Fruit fly (Drosophila melanogaster) whole organism, embryonic: ENCODE results near the gene wrd.

Source experiments
- B-H1 ChIP-seq: fragments of 200-800 bp; sonication (Bioruptor generic); IDR thresholded peaks from 3 replicates; pipeline ENCODE4 v1.3.6; 2022; ENCODE audit warnings: missing biosample characterization, missing genetic modification characterization
- B-H2 ChIP-seq: fragments of 200-800 bp; sonication (Bioruptor generic); optimal IDR thresholded peaks from 2 replicates; lab custom pipeline; 2018; ENCODE audit warnings: missing biosample characterization, mild to moderate bottlenecking, missing genetic modification characterization
- Blimp-1 ChIP-seq: fragments of 200-800 bp; sonication (Bioruptor generic); optimal IDR thresholded peaks from 3 replicates; lab custom pipeline; 2018; ENCODE audit warnings: missing biosample characterization, missing genetic modification characterization, mild to moderate bottlenecking, moderate library complexity, missing genetic modification reagents
- CG10979 ChIP-seq: fragments of 200-800 bp; sonication (Bioruptor generic); optimal IDR thresholded peaks from 2 replicates; lab custom pipeline; 2018; ENCODE audit warnings: missing biosample characterization, mild to moderate bottlenecking, missing genetic modification characterization, moderate library complexity
- CG11504 ChIP-seq: fragments of 200-800 bp; sonication (Bioruptor generic); optimal IDR thresholded peaks from 3 replicates; lab custom pipeline; 2019; ENCODE audit warnings: missing biosample characterization, mild to moderate bottlenecking, missing genetic modification characterization, moderate library complexity
- CG15696 ChIP-seq: fragments of 200-800 bp; sonication (Bioruptor generic); optimal IDR thresholded peaks from 2 replicates; lab custom pipeline; 2019; ENCODE audit warnings: missing biosample characterization, mild to moderate bottlenecking, missing genetic modification characterization, moderate library complexity
- CG16813 ChIP-seq: fragments of 200-800 bp; sonication (Bioruptor generic); IDR thresholded peaks from 3 replicates; pipeline ENCODE4 v1.3.6; 2022; ENCODE audit warnings: missing biosample characterization, missing genetic modification characterization; ENCODE audit not compliant: partially characterized antibody
- CG18262 ChIP-seq: fragments of 200-800 bp; optimal IDR thresholded peaks from 3 replicates; lab custom pipeline; 2019; ENCODE audit warnings: missing biosample characterization, mild to moderate bottlenecking, missing genetic modification characterization, moderate library complexity
- CG1832 ChIP-seq: fragments of 200-800 bp; sonication (Bioruptor generic); optimal IDR thresholded peaks from 2 replicates; lab custom pipeline; 2017; ENCODE audit warnings: missing biosample characterization, mild to moderate bottlenecking, missing genetic modification characterization, inconsistent platforms
- CG30403 ChIP-seq: fragments of 200-800 bp; sonication (Bioruptor generic); optimal IDR thresholded peaks from 3 replicates; lab custom pipeline; 2016; ENCODE audit warnings: missing biosample characterization, missing genetic modification characterization
- CG32532 ChIP-seq: fragments of 200-800 bp; sonication (Bioruptor generic); IDR thresholded peaks from 2 replicates; pipeline ENCODE4 v1.3.6; 2022; ENCODE audit warnings: missing biosample characterization, missing genetic modification characterization
- CG32772 ChIP-seq: fragments of 200-800 bp; sonication (Bioruptor generic); IDR thresholded peaks from 2 replicates; pipeline ENCODE4 v1.3.6; 2022; ENCODE audit warnings: missing biosample characterization, missing genetic modification characterization
- CG34422 ChIP-seq: fragments of 200-800 bp; sonication (Bioruptor generic); IDR thresholded peaks from 3 replicates; pipeline ENCODE4 v1.3.6; 2022; ENCODE audit warnings: missing biosample characterization, missing genetic modification characterization
- CG4360 ChIP-seq: fragments of 200-800 bp; sonication (Bioruptor generic); IDR thresholded peaks from 2 replicates; pipeline ENCODE4 v1.3.6; 2022; ENCODE audit warnings: missing biosample characterization, missing genetic modification characterization
- CG4617 ChIP-seq: fragments of 200-800 bp; sonication (Bioruptor generic); optimal IDR thresholded peaks from 3 replicates; lab custom pipeline; 2016; ENCODE audit warnings: missing biosample characterization, missing genetic modification characterization, borderline replicate concordance
- CG6765 ChIP-seq: fragments of 200-800 bp; sonication (Bioruptor generic); optimal IDR thresholded peaks from 3 replicates; lab custom pipeline; 2017; ENCODE audit warnings: missing biosample characterization, mild to moderate bottlenecking, missing genetic modification characterization
- CG7839 ChIP-seq: fragments of 200-800 bp; sonication (Bioruptor generic); optimal IDR thresholded peaks from 3 replicates; lab custom pipeline; 2018; ENCODE audit warnings: missing biosample characterization, mild to moderate bottlenecking, missing genetic modification characterization, moderate library complexity
- CG8359 ChIP-seq: fragments of 200-800 bp; sonication (Bioruptor generic); optimal IDR thresholded peaks from 2 replicates; lab custom pipeline; 2017; ENCODE audit warnings: missing biosample characterization, mild to moderate bottlenecking, missing genetic modification characterization, borderline replicate concordance
- CG8765 ChIP-seq: fragments of 200-800 bp; sonication (Bioruptor generic); IDR thresholded peaks from 2 replicates; pipeline ENCODE4 v1.3.6; 2022; ENCODE audit warnings: missing biosample characterization, missing genetic modification characterization
- Hmr ChIP-seq: fragments of 200-800 bp; sonication (Bioruptor generic); optimal IDR thresholded peaks from 3 replicates; lab custom pipeline; 2017; ENCODE audit warnings: mild to moderate bottlenecking, missing biosample characterization, missing genetic modification reagents, missing genetic modification characterization
- MTF-1 ChIP-seq: fragments of 200-800 bp; sonication (Bioruptor generic); optimal IDR thresholded peaks from 2 replicates; lab custom pipeline; 2018; ENCODE audit warnings: missing biosample characterization, mild to moderate bottlenecking, missing genetic modification characterization, borderline replicate concordance
- Meics ChIP-seq: fragments of 200-800 bp; sonication (Bioruptor generic); optimal IDR thresholded peaks from 2 replicates; lab custom pipeline; 2017; ENCODE audit warnings: missing biosample characterization, mild to moderate bottlenecking, missing genetic modification characterization
- Ptx1 ChIP-seq: fragments of 200-800 bp; sonication (Bioruptor generic); IDR thresholded peaks from 2 replicates; pipeline ENCODE4 v1.3.6; 2022; ENCODE audit warnings: missing biosample characterization, missing genetic modification characterization
- Sin3A ChIP-seq: fragments of >200 bp; optimal IDR thresholded peaks from 2 replicates; lab custom pipeline; 2018
- Sox100B ChIP-seq: fragments of 200-800 bp; sonication (Bioruptor generic); optimal IDR thresholded peaks from 3 replicates; lab custom pipeline; 2018; ENCODE audit warnings: missing biosample characterization, mild to moderate bottlenecking, missing genetic modification characterization
- Sry-β ChIP-seq: fragments of 200-800 bp; sonication (Bioruptor generic); optimal IDR thresholded peaks from 2 replicates; lab custom pipeline; 2018; ENCODE audit warnings: missing biosample characterization, mild to moderate bottlenecking, missing genetic modification characterization, moderate library complexity
- Usf ChIP-seq: fragments of 200-800 bp; sonication (Bioruptor generic); optimal IDR thresholded peaks from 2 replicates; lab custom pipeline; 2017; ENCODE audit warnings: missing genotype, missing biosample characterization, missing genetic modification characterization
- Vsx1 ChIP-seq: fragments of 200-800 bp; sonication (Bioruptor generic); optimal IDR thresholded peaks from 2 replicates; lab custom pipeline; 2017; ENCODE audit warnings: missing biosample characterization, mild to moderate bottlenecking, missing genetic modification characterization, missing genetic modification reagents
- ab ChIP-seq: fragments of 200-800 bp; sonication (Bioruptor generic); optimal IDR thresholded peaks from 2 replicates; lab custom pipeline; 2016; ENCODE audit warnings: missing biosample characterization, missing genetic modification characterization
- al ChIP-seq: fragments of 200-800 bp; sonication (Bioruptor generic); IDR thresholded peaks from 2 replicates; pipeline ENCODE4 v1.3.6; 2022; ENCODE audit warnings: missing biosample characterization, missing genetic modification characterization
- chm ChIP-seq: fragments of 200-800 bp; sonication (Bioruptor generic); IDR thresholded peaks from 2 replicates; pipeline ENCODE4 v1.3.6; 2022; ENCODE audit warnings: missing biosample characterization, missing genetic modification characterization
- crc ChIP-seq: fragments of 200-800 bp; sonication (Bioruptor generic); optimal IDR thresholded peaks from 2 replicates; lab custom pipeline; 2016; ENCODE audit warnings: missing biosample characterization, missing genetic modification characterization
- cwo ChIP-seq: fragments of 200-800 bp; sonication (Bioruptor generic); optimal IDR thresholded peaks from 3 replicates; lab custom pipeline; 2017; ENCODE audit warnings: missing biosample characterization, missing genetic modification characterization, mild to moderate bottlenecking, moderate library complexity, missing genetic modification reagents
- disco-r ChIP-seq: fragments of 200-800 bp; sonication (Bioruptor generic); optimal IDR thresholded peaks from 2 replicates; lab custom pipeline; 2016; ENCODE audit warnings: missing biosample characterization, missing genetic modification characterization
- fd64A ChIP-seq: fragments of 200-800 bp; sonication (Bioruptor generic); optimal IDR thresholded peaks from 3 replicates; lab custom pipeline; 2018; ENCODE audit warnings: missing biosample characterization, mild to moderate bottlenecking, missing genetic modification characterization
- grau ChIP-seq: fragments of 200-800 bp; optimal IDR thresholded peaks from 3 replicates; lab custom pipeline; 2019; ENCODE audit warnings: missing biosample characterization, mild to moderate bottlenecking, missing genetic modification characterization, moderate library complexity
- gro ChIP-seq: fragments of 200-800 bp; sonication (Bioruptor generic); optimal IDR thresholded peaks from 2 replicates; lab custom pipeline; 2016; ENCODE audit warnings: missing biosample characterization, missing genetic modification characterization
- kay ChIP-seq: fragments of 200-800 bp; sonication (Bioruptor generic); optimal IDR thresholded peaks from 2 replicates; lab custom pipeline; 2016; ENCODE audit warnings: missing biosample characterization, missing genetic modification characterization
- lola ChIP-seq, 3 experiments: fragments of >200 bp in 2 of 3; fragments of 200-800 bp in 1 of 3; sonication (Bioruptor generic) in 1 of 3; optimal IDR thresholded peaks; 2 replicates each; lab custom pipeline; 2017 to 2019; ENCODE audit warnings: missing biosample characterization in 3 of 3, missing genetic modification characterization in 3 of 3, mild to moderate bottlenecking in 1 of 3, moderate library complexity in 1 of 3
- lov ChIP-seq, 2 experiments: fragments of 200-800 bp in 1 of 2; fragments of >200 bp in 1 of 2; sonication (Bioruptor generic) in 1 of 2; IDR thresholded peaks in 1 of 2; optimal IDR thresholded peaks in 1 of 2; 2 replicates in 1 of 2; 3 replicates in 1 of 2; pipeline versions ENCODE4 v1.3.6 to Lab custom; 2017 to 2022; ENCODE audit warnings: missing biosample characterization in 1 of 2, missing genetic modification characterization in 1 of 2
- nmo ChIP-seq: fragments of 200-800 bp; sonication (Bioruptor generic); optimal IDR thresholded peaks from 2 replicates; lab custom pipeline; 2018; ENCODE audit warnings: missing biosample characterization, mild to moderate bottlenecking, missing genetic modification characterization, moderate library complexity
- nom ChIP-seq: fragments of 200-800 bp; sonication (Bioruptor generic); optimal IDR thresholded peaks from 2 replicates; lab custom pipeline; 2017; ENCODE audit warnings: missing biosample characterization, missing genetic modification characterization, mild to moderate bottlenecking, moderate library complexity, missing genetic modification reagents
- oc ChIP-seq: fragments of 200-800 bp; sonication (Bioruptor generic); optimal IDR thresholded peaks from 2 replicates; lab custom pipeline; 2018; ENCODE audit warnings: missing biosample characterization, mild to moderate bottlenecking, missing genetic modification characterization, moderate library complexity
- odd ChIP-seq: fragments of 200-800 bp; sonication (Bioruptor generic); optimal IDR thresholded peaks from 2 replicates; lab custom pipeline; 2017; ENCODE audit warnings: missing biosample characterization, mild to moderate bottlenecking, missing genetic modification characterization
- onecut ChIP-seq: fragments of 200-800 bp; sonication (Bioruptor generic); IDR thresholded peaks from 2 replicates; pipeline ENCODE4 v1.3.6; 2022; ENCODE audit warnings: missing biosample characterization, missing genetic modification characterization
- pfk ChIP-seq: fragments of 200-800 bp; sonication (Bioruptor generic); optimal IDR thresholded peaks from 2 replicates; lab custom pipeline; 2018; ENCODE audit warnings: missing biosample characterization, mild to moderate bottlenecking, missing genetic modification characterization, moderate library complexity
- repo ChIP-seq: fragments of 200-800 bp; sonication (Bioruptor generic); optimal IDR thresholded peaks from 2 replicates; lab custom pipeline; 2016; ENCODE audit warnings: missing biosample characterization, missing genetic modification characterization
- tx ChIP-seq: fragments of 200-800 bp; sonication (Bioruptor generic); optimal IDR thresholded peaks from 2 replicates; lab custom pipeline; 2016; ENCODE audit warnings: missing biosample characterization, missing genetic modification characterization
- zfh1 ChIP-seq: fragments of 200-800 bp; sonication (Bioruptor generic); IDR thresholded peaks from 3 replicates; pipeline ENCODE4 v1.3.6; 2022; ENCODE audit warnings: missing biosample characterization, missing genetic modification characterization

wrd gene

DNA sequence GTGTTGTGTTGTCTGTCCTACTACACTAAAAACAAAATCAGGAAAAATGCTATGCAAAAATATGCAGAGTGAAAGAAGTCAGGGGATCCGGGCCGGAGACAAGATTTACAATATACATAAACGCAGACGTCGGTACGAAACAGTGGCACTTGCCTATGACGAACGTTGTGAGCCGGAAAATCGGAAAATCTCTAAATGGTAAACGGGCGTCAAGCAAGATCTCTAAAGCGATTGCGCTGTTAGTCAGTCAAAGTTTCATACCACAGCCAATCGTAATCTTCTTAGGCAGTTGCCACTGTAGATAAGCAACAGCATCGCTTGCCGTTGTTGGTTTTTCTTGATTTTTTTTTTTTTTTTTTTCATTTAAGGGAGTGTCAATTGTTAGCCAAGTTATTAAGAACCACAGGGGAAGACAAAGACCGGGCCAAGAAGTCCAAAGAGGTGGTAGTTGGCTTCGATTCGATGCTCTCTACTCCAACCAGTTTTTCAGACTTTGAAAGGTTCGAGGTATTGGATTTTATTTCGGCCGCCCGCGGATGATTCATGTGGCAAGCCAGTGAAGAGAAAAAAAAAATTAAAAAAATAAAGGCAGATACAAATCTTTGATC lies 42.4 kb upstream of the wrd start (continued):
- TF ChIP-seq CG32532, result peak; percentile 95
- peak; percentile 93 for TF ChIP-seq CG34422 (GFP tag; lab: Robert Waterston, UW)
- TF ChIP-seq oc (tag; lab: Kevin White, UChicago), result peak; percentile 71
- peak; percentile 94 for TF ChIP-seq grau (tag; lab: Kevin White, UChicago)
- TF ChIP-seq pfk (GFP tag; lab: Kevin White, UChicago), result no peak
- TF ChIP-seq B-H2, result no peak
- peak; percentile 81 for TF ChIP-seq onecut
- peak; percentile 53 for TF ChIP-seq tx (GFP tag; lab: Kevin White, UChicago)
- TF ChIP-seq Vsx1 (GFP tag; lab: Kevin White, UChicago), result no peak
- TF ChIP-seq Blimp-1 (GFP tag; lab: Kevin White, UChicago), result peak; percentile 70
- TF ChIP-seq Sox100B, result peak; percentile 29
- peak; percentile 91 for TF ChIP-seq CG15696 (tag; lab: Kevin White, UChicago)
- peak; percentile 88 for TF ChIP-seq CG8765 (GFP tag; lab: Robert Waterston, UW)
- peak; percentile 61 for TF ChIP-seq crc (GFP tag; lab: Kevin White, UChicago)
- peak; percentile 61 for TF ChIP-seq kay
- peak; percentile 2 for TF ChIP-seq MTF-1 (GFP tag; lab: Kevin White, UChicago)
- no peak for TF ChIP-seq CG16813 (GFP tag; lab: Robert Waterston, UW)
- peak; percentile 87 for TF ChIP-seq chm (GFP tag; lab: Robert Waterston, UW)
- peak; percentile 94 for TF ChIP-seq CG32772 (GFP tag; lab: Robert Waterston, UW)
- peak; percentile 43 for TF ChIP-seq disco-r (GFP tag; lab: Kevin White, UChicago)
- TF ChIP-seq lov (optimal IDR thresholded peaks at IDR 0.05; lab: Kevin White, UChicago), result no peak
- TF ChIP-seq lov (GFP tag; IDR thresholded peaks at IDR 0.05; lab: Robert Waterston, UW), result peak; percentile 97
- TF ChIP-seq lola (GFP tag; optimal IDR thresholded peaks at IDR 0.05; lab: Kevin White, UChicago), result peak in 1 of 3 experiments; percentile 48
- TF ChIP-seq Sin3A, result no peak
- TF ChIP-seq CG8359, result no peak
- TF ChIP-seq al (GFP tag; lab: Robert Waterston, UW), result peak; percentile 89
- TF ChIP-seq zfh1 (GFP tag; lab: Robert Waterston, UW), result peak; percentile 96
- TF ChIP-seq odd, result peak; percentile 9
- TF ChIP-seq Meics, result peak; percentile 80
- peak; percentile 92 for TF ChIP-seq nmo (GFP tag; lab: Kevin White, UChicago)
- peak; percentile 85 for TF ChIP-seq ab (GFP tag; lab: Kevin White, UChicago)
- TF ChIP-seq CG1832 (GFP tag; lab: Kevin White, UChicago), result no peak
- TF ChIP-seq CG7839 (tag; lab: Kevin White, UChicago), result peak; percentile 90
- TF ChIP-seq fd64A (GFP tag; lab: Kevin White, UChicago), result no peak
- peak; percentile 97 for TF ChIP-seq Ptx1
- peak; percentile 68 for TF ChIP-seq CG4360 (GFP tag; lab: Robert Waterston, UW)
- peak; percentile 90 for TF ChIP-seq CG18262 (tag; lab: Kevin White, UChicago)
- TF ChIP-seq CG6765 (GFP tag; lab: Kevin White, UChicago), result peak; percentile 27
- no peak for TF ChIP-seq Sry-β
- TF ChIP-seq Hmr (GFP tag; lab: Kevin White, UChicago), result peak; percentile 47
- TF ChIP-seq cwo (GFP tag; lab: Kevin White, UChicago), result peak; percentile 19
- peak; percentile 76 for TF ChIP-seq Usf (GFP tag; lab: Kevin White, UChicago)
- peak; percentile 85 for TF ChIP-seq B-H1
- TF ChIP-seq CG4617 (GFP tag; lab: Kevin White, UChicago), result peak; percentile 17
- peak; percentile 64 for TF ChIP-seq gro (GFP tag; lab: Kevin White, UChicago)
- TF ChIP-seq CG11504 (tag; lab: Kevin White, UChicago), result peak; percentile 73
- TF ChIP-seq repo, result peak; percentile 78
- TF ChIP-seq CG30403, result peak; percentile 72
- TF ChIP-seq CG10979 (tag; lab: Kevin White, UChicago), result peak; percentile 77
- peak; percentile 55 for TF ChIP-seq nom (GFP tag; lab: Kevin White, UChicago)
